Fruit fly (Drosophila melanogaster): ENCODE results near the gene CG10565.

Gene CG10565

dm6 chr3L:21130839-21131410 lies 5.2 kb downstream of the CG10565 start, which contains the start of gene ko (continued):
- peak; percentile 29 for TF ChIP-seq NK7.1 (GFP tag; optimal IDR thresholded peaks at IDR 0.05)
- TF ChIP-seq HLH54F (GFP tag; optimal IDR thresholded peaks at IDR 0.05) = no peak
- TF ChIP-seq CG4854 (GFP tag; optimal IDR thresholded peaks at IDR 0.05) = no peak
- no peak for TF ChIP-seq pan (optimal IDR thresholded peaks at IDR 0.05)
- no peak for TF ChIP-seq pan (GFP tag; optimal IDR thresholded peaks at IDR 0.05 in 1 of 2, IDR thresholded peaks at IDR 0.05 in 1 of 2)
- TF ChIP-seq chinmo (GFP tag; IDR thresholded peaks at IDR 0.05; ENCODE audit: partially characterized antibody) = peak; percentile 28; the same call in 1 of the 4 replicates
- TF ChIP-seq corto (GFP tag; optimal IDR thresholded peaks at IDR 0.05) = no peak
- TF ChIP-seq CG8765 (GFP tag; IDR thresholded peaks at IDR 0.05) = no peak
- TF ChIP-seq so (GFP tag; IDR thresholded peaks at IDR 0.05) = 0 out of 3 replicates have a peak, but pooled peaks have one; percentile 44
- no peak for TF ChIP-seq CG7963 (GFP tag; IDR thresholded peaks at IDR 0.05; ENCODE audit: partially characterized antibody)
- 0 out of 4 replicates have a peak, but pooled peaks have one; percentile 9 for TF ChIP-seq Dll (GFP tag; IDR thresholded peaks at IDR 0.05; ENCODE audit: partially characterized antibody)
- no peak for TF ChIP-seq CG6791 (GFP tag; IDR thresholded peaks at IDR 0.05; ENCODE audit: partially characterized antibody)
- TF ChIP-seq ara (GFP tag; IDR thresholded peaks at IDR 0.05) = peak; percentile 42; the same call in 1 of the 2 replicates
- no peak for TF ChIP-seq CG11560 (tag; IDR thresholded peaks at IDR 0.05)
- peak; percentile 30 for TF ChIP-seq CG31365 (tag; optimal IDR thresholded peaks at IDR 0.05)
- no peak for TF ChIP-seq pum (GFP tag; optimal IDR thresholded peaks at IDR 0.05)
- TF ChIP-seq CG15073 (GFP tag; optimal IDR thresholded peaks at IDR 0.05) = no peak
- TF ChIP-seq gfzf (GFP tag; optimal IDR thresholded peaks at IDR 0.05) = no peak
- no peak for TF ChIP-seq CkIIα-i1 (GFP tag; IDR thresholded peaks at IDR 0.05)
- peak; percentile 77 for TF ChIP-seq Asciz (GFP tag; optimal IDR thresholded peaks at IDR 0.05)
- TF ChIP-seq trem (tag; optimal IDR thresholded peaks at IDR 0.05) = no peak
- TF ChIP-seq tin (GFP tag; optimal IDR thresholded peaks at IDR 0.05) = no peak
- TF ChIP-seq CG3995 (GFP tag; optimal IDR thresholded peaks at IDR 0.05) = no peak
- TF ChIP-seq Meics (GFP tag; optimal IDR thresholded peaks at IDR 0.05) = no peak
- TF ChIP-seq ewg (GFP tag; optimal IDR thresholded peaks at IDR 0.05) = peak; percentile 27

- TF ChIP-seq CG1832 (GFP tag; optimal IDR thresholded peaks at IDR 0.05) (peak; percentile 46), zfh1 (GFP tag; IDR thresholded peaks at IDR 0.05) (0 out of 3 replicates have a peak, but pooled peaks have one; percentile 8), Taf1 (GFP tag; IDR thresholded peaks at IDR 0.05) (no peak), Hr78 (GFP tag; optimal IDR thresholded peaks at IDR 0.05) (peak in 1 of 2 experiments; percentile 34), CG3838 (GFP tag; optimal IDR thresholded peaks at IDR 0.05) (no peak), Doc2 (GFP tag; IDR thresholded peaks at IDR 0.05) (0 out of 2 replicates have a peak, but pooled peaks have one; percentile 30), kni (GFP tag; optimal IDR thresholded peaks at IDR 0.05) (peak; percentile 11), CG10654 (GFP tag; optimal IDR thresholded peaks at IDR 0.05) (no peak), CG5180 (GFP tag; optimal IDR thresholded peaks at IDR 0.05) (peak; percentile 62), sens (GFP tag) (peak; percentile 59), HHEX (GFP tag; optimal IDR thresholded peaks at IDR 0.05) (no peak), Fer3 (tag; optimal IDR thresholded peaks at IDR 0.05) (no peak), CG4360 (GFP tag; IDR thresholded peaks at IDR 0.05) (peak; percentile 80), Dbx (GFP tag; IDR thresholded peaks at IDR 0.05) (no peak), HLHmδ (GFP tag; optimal IDR thresholded peaks at IDR 0.05) (no peak)
Measured at dm6 chr3L:21129682-21130081, 6.5 kb downstream of the CG10565 start.

Data from whole organism, embryonic.